Worm (Caenorhabditis elegans): ENCODE measurements around the gene ZK1307.8.

- peak; percentile 9 for TF ChIP-seq nhr-28 (tag; optimal IDR thresholded peaks at IDR 0.05)
- peak; percentile 92 for TF ChIP-seq fos-1 (tag; optimal IDR thresholded peaks at IDR 0.05)
- peak; percentile 69 for TF ChIP-seq fkh-10 (GFP tag; optimal IDR thresholded peaks at IDR 0.05)
- TF ChIP-seq aha-1 (tag; optimal IDR thresholded peaks at IDR 0.05), result no peak
- TF ChIP-seq C04F5.9 (tag; optimal IDR thresholded peaks at IDR 0.05), result peak; percentile 73
- TF ChIP-seq nhr-237 (tag; optimal IDR thresholded peaks at IDR 0.05), result peak; percentile 84
- no peak for TF ChIP-seq hlh-4 (tag; optimal IDR thresholded peaks at IDR 0.05)
Measured at ce11 chrII:9603419-9603818, 21.0 kb upstream of the ZK1307.8 start.

Measured in whole organism, L1 larva.